Worm (Caenorhabditis elegans) whole organism, L4 larva: Measurements from ENCODE around the gene C47E8.3.

ENCODE experiments used
- T20F7.1 ChIP-seq: fragments of 200-800 bp; sonication (Bioruptor generic); optimal IDR thresholded peaks from 2 replicates; lab custom pipeline; 2018; ENCODE audit warnings: mild to moderate bottlenecking, missing genetic modification characterization, missing compliant biosample characterization
- ama-1 ChIP-seq: fragments of 150-350 bp; optimal IDR thresholded peaks from 2 replicates; lab custom pipeline; 2014; ENCODE audit warnings: inconsistent platforms, mixed read lengths
- daf-12 ChIP-seq: fragments of 150-350 bp; optimal IDR thresholded peaks from 2 replicates; lab custom pipeline; 2014; ENCODE audit warnings: missing biosample characterization, missing genetic modification reagents, missing genetic modification characterization
- fos-1 ChIP-seq: fragments of 150-350 bp; optimal IDR thresholded peaks from 2 replicates; lab custom pipeline; 2014; ENCODE audit warnings: missing biosample characterization, missing genetic modification characterization
- jun-1 ChIP-seq: fragments of 150-350 bp; optimal IDR thresholded peaks from 2 replicates; lab custom pipeline; 2014; ENCODE audit warnings: missing biosample characterization, missing genetic modification reagents, missing genetic modification characterization
- lin-15B ChIP-seq: fragments of 150-350 bp; sonication (generic microtip); optimal IDR thresholded peaks from 3 replicates; lab custom pipeline; 2014; ENCODE audit warnings: missing biosample characterization, missing genetic modification characterization
- lin-39 ChIP-seq: fragments of 150-350 bp; optimal IDR thresholded peaks from 2 replicates; lab custom pipeline; 2014; ENCODE audit warnings: missing biosample characterization, missing genetic modification reagents, missing genetic modification characterization
- mes-2 ChIP-seq: sonication (generic microtip); optimal IDR thresholded peaks from 2 replicates; lab custom pipeline; 2016; ENCODE audit warnings: missing genotype, mild to moderate bottlenecking, missing genetic modification characterization, missing compliant biosample characterization; ENCODE audit not compliant: poor library complexity, severe bottlenecking
- nhr-76 ChIP-seq: fragments of 150-350 bp; optimal IDR thresholded peaks from 2 replicates; lab custom pipeline; 2014; ENCODE audit warnings: missing biosample characterization, missing genetic modification characterization
- nhr-77 ChIP-seq: fragments of 150-350 bp; optimal IDR thresholded peaks from 2 replicates; lab custom pipeline; 2014; ENCODE audit warnings: missing biosample characterization, missing genetic modification characterization
- pha-4 ChIP-seq, 2 experiments: fragments of 150-350 bp in 1 of 2; fragments of 200-800 bp in 1 of 2; sonication (Bioruptor generic) in 1 of 2; IDR thresholded peaks in 1 of 2; optimal IDR thresholded peaks in 1 of 2; 2 replicates each; pipeline versions ENCODE4 v1.3.6 to Lab custom; 2014 to 2022; ENCODE audit warnings: missing genetic modification characterization in 2 of 2, missing genetic modification reagents in 2 of 2, missing biosample characterization in 1 of 2, missing compliant biosample characterization in 1 of 2
- skn-1 ChIP-seq: fragments of 150-350 bp; optimal IDR thresholded peaks from 2 replicates; lab custom pipeline; 2014; ENCODE audit warnings: missing biosample characterization, missing genetic modification characterization
- unc-39 ChIP-seq: sonication (generic microtip); optimal IDR thresholded peaks from 2 replicates; lab custom pipeline; 2017; ENCODE audit warnings: missing biosample characterization, missing genetic modification characterization
- unc-62 ChIP-seq, 3 experiments: fragments of 150-350 bp in 1 of 3; sonication (generic microtip); optimal IDR thresholded peaks in 2 of 3; peaks in 1 of 3; 1 replicate in 1 of 3; 2 replicates in 2 of 3; lab custom pipeline; 2014 to 2017; ENCODE audit warnings: missing biosample characterization in 3 of 3, missing genetic modification characterization in 3 of 3, missing genetic modification reagents in 3 of 3, missing genotype in 1 of 3

DNA sequence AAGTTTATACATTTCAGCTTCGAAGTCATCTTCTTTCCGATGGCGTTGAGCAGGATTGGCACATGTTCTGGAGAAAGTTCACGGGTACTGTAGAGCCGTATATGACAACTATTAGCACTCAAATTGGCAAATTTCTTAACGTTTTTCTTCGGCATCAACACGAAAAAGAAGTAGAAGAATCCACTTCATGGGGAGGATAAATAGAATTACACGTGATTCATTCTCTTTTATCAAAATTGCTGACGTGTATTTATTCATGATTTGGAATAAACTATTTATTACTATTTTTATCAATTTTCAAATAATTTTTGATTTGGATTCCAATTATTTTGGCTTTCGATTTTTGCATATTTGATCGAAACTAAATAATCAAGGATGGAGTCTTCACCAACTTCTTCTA lies 14.4 kb upstream of the C47E8.3 start, which contains the start of gene C47E8.1:
- TF ChIP-seq mes-2 (no peak), pha-4 (GFP tag; IDR thresholded peaks at IDR 0.05; lab: Robert Waterston, UW) (no peak), pha-4 (tag; optimal IDR thresholded peaks at IDR 0.05; lab: Kevin White, UChicago) (no peak), lin-15B (tag; lab: Kevin White, UChicago) (no peak), lin-39 (tag; lab: Kevin White, UChicago) (no peak), jun-1 (tag; lab: Kevin White, UChicago) (no peak), unc-62 (GFP tag; optimal IDR thresholded peaks at IDR 0.05 in 1 of 2; lab: Kevin White, UChicago) (no peak), unc-62 (tag; optimal IDR thresholded peaks at IDR 0.05; lab: Kevin White, UChicago) (no peak), skn-1 (no peak), daf-12 (tag; lab: Kevin White, UChicago) (no peak), ama-1 (lab: Kevin White, UChicago) (no peak), nhr-76 (tag; lab: Kevin White, UChicago) (no peak), T20F7.1 (GFP tag; lab: Kevin White, UChicago) (no peak), unc-39 (tag; lab: Kevin White, UChicago) (no peak), fos-1 (no peak), nhr-77 (tag; lab: Kevin White, UChicago) (no peak)
